Worm (Caenorhabditis elegans) whole organism, L4 larva: ENCODE measurements around the gene C25D7.10.

ENCODE experiments used
- F26F4.8 ChIP-seq: fragments of 200-800 bp; sonication (Bioruptor generic); conservative IDR thresholded peaks from 2 replicates; pipeline ENCODE4 v1.3.6; 2022; ENCODE audit warnings: missing genetic modification characterization, missing compliant biosample characterization
- F44E2.7 ChIP-seq: fragments of 200-800 bp; sonication (Bioruptor generic); IDR thresholded peaks from 2 replicates; pipeline ENCODE4 v2.1.2; 2022; ENCODE audit warnings: missing genetic modification characterization, missing compliant biosample characterization
- F49E8.2 ChIP-seq: sonication (generic microtip); optimal IDR thresholded peaks from 2 replicates; lab custom pipeline; 2016; ENCODE audit warnings: missing compliant biosample characterization, mild to moderate bottlenecking, missing genetic modification characterization, borderline replicate concordance
- Y105C5A.15 ChIP-seq: fragments of 200-800 bp; sonication (Bioruptor generic); IDR thresholded peaks from 2 replicates; pipeline ENCODE4 v1.3.6; 2022; ENCODE audit warnings: missing genetic modification characterization, missing compliant biosample characterization
- Y48G9A.11 ChIP-seq: fragments of 200-800 bp; sonication (Bioruptor generic); IDR thresholded peaks from 2 replicates; pipeline ENCODE4 v1.3.6; 2022; ENCODE audit warnings: missing genetic modification reagents, missing genetic modification characterization, missing compliant biosample characterization
- ZK337.2 ChIP-seq: fragments of 200-800 bp; sonication (Bioruptor generic); IDR thresholded peaks from 2 replicates; pipeline ENCODE4 v1.3.6; 2022; ENCODE audit warnings: missing genetic modification reagents, missing genetic modification characterization, missing compliant biosample characterization
- ZK546.5 ChIP-seq, 2 experiments: sonication (generic microtip); optimal IDR thresholded peaks; 2 replicates each; lab custom pipeline; 2017; ENCODE audit warnings: missing biosample characterization in 2 of 2, missing genetic modification characterization in 2 of 2
- ceh-28 ChIP-seq: fragments of 150-350 bp; optimal IDR thresholded peaks from 2 replicates; lab custom pipeline; 2014; ENCODE audit warnings: missing biosample characterization, missing genetic modification reagents, missing genetic modification characterization
- ceh-32 ChIP-seq: sonication (generic microtip); optimal IDR thresholded peaks from 2 replicates; lab custom pipeline; 2016; ENCODE audit warnings: mild to moderate bottlenecking, missing genetic modification characterization, missing compliant biosample characterization; ENCODE audit not compliant: poor library complexity
- ceh-44 ChIP-seq: fragments of 200-800 bp; sonication (Bioruptor generic); IDR thresholded peaks from 2 replicates; pipeline ENCODE4 v1.3.6; 2022; ENCODE audit warnings: missing genetic modification reagents, missing genetic modification characterization, missing compliant biosample characterization
- ceh-62 ChIP-seq: sonication (generic microtip); optimal IDR thresholded peaks from 2 replicates; lab custom pipeline; 2017; ENCODE audit warnings: missing biosample characterization, missing genetic modification characterization
- ceh-82 ChIP-seq: sonication (generic microtip); optimal IDR thresholded peaks from 2 replicates; lab custom pipeline; 2017; ENCODE audit warnings: missing biosample characterization, missing genetic modification characterization
- dmd-8 ChIP-seq: fragments of 200-800 bp; sonication (Bioruptor generic); IDR thresholded peaks from 2 replicates; pipeline ENCODE4 v1.3.6; 2022; ENCODE audit warnings: missing genetic modification characterization, missing compliant biosample characterization
- dpl-1 ChIP-seq: fragments of 150-350 bp; optimal IDR thresholded peaks from 2 replicates; lab custom pipeline; 2014; ENCODE audit warnings: missing biosample characterization, missing genetic modification reagents, missing genetic modification characterization
- egl-27 ChIP-seq: sonication (generic microtip); optimal IDR thresholded peaks from 3 replicates; lab custom pipeline; 2017; ENCODE audit warnings: missing biosample characterization, missing genetic modification reagents, missing genetic modification characterization
- egl-43 ChIP-seq: fragments of 200-800 bp; sonication (Bioruptor generic); IDR thresholded peaks from 2 replicates; pipeline ENCODE4 v1.3.6; 2022; ENCODE audit warnings: missing genetic modification reagents, missing genetic modification characterization, missing compliant biosample characterization
- fkh-10 ChIP-seq: fragments of 150-350 bp; optimal IDR thresholded peaks from 2 replicates; lab custom pipeline; 2014; ENCODE audit warnings: missing biosample characterization, missing genetic modification reagents, missing genetic modification characterization
- lim-7 ChIP-seq: fragments of 200-800 bp; sonication (Bioruptor generic); IDR thresholded peaks from 2 replicates; pipeline ENCODE4 v1.3.6; 2022; ENCODE audit warnings: missing genetic modification characterization, missing compliant biosample characterization
- lin-1 ChIP-seq: fragments of 200-800 bp; sonication (Bioruptor generic); IDR thresholded peaks from 2 replicates; pipeline ENCODE4 v1.3.6; 2022; ENCODE audit warnings: missing genetic modification reagents, missing genetic modification characterization, missing compliant biosample characterization
- lin-13 ChIP-seq: fragments of 150-350 bp; optimal IDR thresholded peaks from 2 replicates; lab custom pipeline; 2014; ENCODE audit warnings: missing biosample characterization, missing genetic modification reagents, missing genetic modification characterization
- lin-15B ChIP-seq: fragments of 150-350 bp; sonication (generic microtip); optimal IDR thresholded peaks from 3 replicates; lab custom pipeline; 2014; ENCODE audit warnings: missing biosample characterization, missing genetic modification characterization
- lin-29 ChIP-seq: fragments of 200-800 bp; sonication (Bioruptor generic); IDR thresholded peaks from 2 replicates; pipeline ENCODE4 v1.3.6; 2022; ENCODE audit warnings: missing genetic modification reagents, missing genetic modification characterization, missing compliant biosample characterization
- lin-39 ChIP-seq: fragments of 150-350 bp; optimal IDR thresholded peaks from 2 replicates; lab custom pipeline; 2014; ENCODE audit warnings: missing biosample characterization, missing genetic modification reagents, missing genetic modification characterization
- lir-3 ChIP-seq: sonication (generic microtip); optimal IDR thresholded peaks from 2 replicates; lab custom pipeline; 2016; ENCODE audit warnings: mild to moderate bottlenecking, missing genetic modification characterization, missing compliant biosample characterization
- lsy-2 ChIP-seq, 2 experiments: fragments of 150-350 bp in 1 of 2; sonication (generic microtip) in 1 of 2; optimal IDR thresholded peaks; 2 replicates each; lab custom pipeline; 2014 to 2017; ENCODE audit warnings: missing biosample characterization in 2 of 2, missing genetic modification characterization in 2 of 2
- madf-5 ChIP-seq, 2 experiments: fragments of 200-800 bp; sonication (Bioruptor generic); IDR thresholded peaks; 2 replicates each; pipeline ENCODE4 v1.3.6; 2022; ENCODE audit warnings: missing compliant biosample characterization in 2 of 2, missing genetic modification characterization in 2 of 2
- mdl-1 ChIP-seq, 2 experiments: fragments of 150-350 bp in 1 of 2; sonication (generic microtip) in 1 of 2; optimal IDR thresholded peaks; 2 replicates each; lab custom pipeline; 2014 to 2017; ENCODE audit warnings: missing biosample characterization in 2 of 2, missing genetic modification characterization in 2 of 2
- mdt-29 ChIP-seq: fragments of 200-800 bp; sonication (Bioruptor generic); IDR thresholded peaks from 2 replicates; pipeline ENCODE4 v1.3.6; 2022; ENCODE audit warnings: missing genetic modification reagents, missing genetic modification characterization, missing compliant biosample characterization
- mxl-2 ChIP-seq: fragments of 200-800 bp; sonication (Bioruptor generic); conservative IDR thresholded peaks from 2 replicates; pipeline ENCODE4 v1.3.6; 2022; ENCODE audit warnings: missing genetic modification reagents, missing genetic modification characterization, missing compliant biosample characterization
- nhr-102 ChIP-seq: sonication (generic microtip); optimal IDR thresholded peaks from 2 replicates; lab custom pipeline; 2016; ENCODE audit warnings: mild to moderate bottlenecking, missing genetic modification characterization, moderate library complexity, missing compliant biosample characterization
- nhr-11 ChIP-seq: fragments of 150-350 bp; optimal IDR thresholded peaks from 2 replicates; lab custom pipeline; 2014; ENCODE audit warnings: missing biosample characterization, missing genetic modification characterization
- nhr-111 ChIP-seq: fragments of 200-800 bp; sonication (Bioruptor generic); optimal IDR thresholded peaks from 2 replicates; lab custom pipeline; 2018; ENCODE audit warnings: mild to moderate bottlenecking, missing genetic modification characterization, missing compliant biosample characterization
- nhr-237 ChIP-seq: sonication (generic microtip); optimal IDR thresholded peaks from 2 replicates; lab custom pipeline; 2017; ENCODE audit warnings: missing biosample characterization, missing genetic modification characterization
- nhr-48 ChIP-seq: sonication (generic microtip); optimal IDR thresholded peaks from 2 replicates; lab custom pipeline; 2016; ENCODE audit warnings: mild to moderate bottlenecking, missing genetic modification characterization, missing compliant biosample characterization
- nhr-6 ChIP-seq: fragments of 150-350 bp; optimal IDR thresholded peaks from 2 replicates; lab custom pipeline; 2014; ENCODE audit warnings: missing biosample characterization, missing genetic modification characterization
- nhr-77 ChIP-seq: fragments of 150-350 bp; optimal IDR thresholded peaks from 2 replicates; lab custom pipeline; 2014; ENCODE audit warnings: missing biosample characterization, missing genetic modification characterization
- pha-4 ChIP-seq, 2 experiments: fragments of 150-350 bp in 1 of 2; fragments of 200-800 bp in 1 of 2; sonication (Bioruptor generic) in 1 of 2; IDR thresholded peaks in 1 of 2; optimal IDR thresholded peaks in 1 of 2; 2 replicates each; pipeline versions ENCODE4 v1.3.6 to Lab custom; 2014 to 2022; ENCODE audit warnings: missing genetic modification characterization in 2 of 2, missing genetic modification reagents in 2 of 2, missing biosample characterization in 1 of 2, missing compliant biosample characterization in 1 of 2
- php-3 ChIP-seq: fragments of 200-800 bp; sonication (Bioruptor generic); IDR thresholded peaks from 2 replicates; pipeline ENCODE4 v1.3.6; 2022; ENCODE audit warnings: missing genetic modification reagents, missing genetic modification characterization, missing compliant biosample characterization
- rbr-2 ChIP-seq: sonication (generic microtip); optimal IDR thresholded peaks from 2 replicates; lab custom pipeline; 2016; ENCODE audit warnings: missing genotype, missing genetic modification characterization, missing compliant biosample characterization
- saeg-2 ChIP-seq: fragments of 200-800 bp; sonication (Bioruptor generic); IDR thresholded peaks from 2 replicates; pipeline ENCODE4 v1.3.6; 2022; ENCODE audit warnings: missing genetic modification reagents, missing genetic modification characterization, missing compliant biosample characterization
- skn-1 ChIP-seq: fragments of 150-350 bp; optimal IDR thresholded peaks from 2 replicates; lab custom pipeline; 2014; ENCODE audit warnings: missing biosample characterization, missing genetic modification characterization
- snpc-1.2 ChIP-seq: fragments of 200-800 bp; sonication (Bioruptor generic); IDR thresholded peaks from 2 replicates; pipeline ENCODE4 v1.3.6; 2022; ENCODE audit warnings: missing genetic modification reagents, missing genetic modification characterization, missing compliant biosample characterization
- snpc-4 ChIP-seq: fragments of 150-350 bp; optimal IDR thresholded peaks from 2 replicates; lab custom pipeline; 2014; ENCODE audit warnings: missing biosample characterization, missing genetic modification characterization
- spr-1 ChIP-seq: sonication (generic microtip); optimal IDR thresholded peaks from 2 replicates; lab custom pipeline; 2016; ENCODE audit warnings: mild to moderate bottlenecking, missing genetic modification characterization, missing compliant biosample characterization
- tag-97 ChIP-seq: fragments of 200-800 bp; sonication (Bioruptor generic); IDR thresholded peaks from 2 replicates; pipeline ENCODE4 v1.3.6; 2022; ENCODE audit warnings: missing genetic modification characterization, missing compliant biosample characterization
- unc-39 ChIP-seq: sonication (generic microtip); optimal IDR thresholded peaks from 2 replicates; lab custom pipeline; 2017; ENCODE audit warnings: missing biosample characterization, missing genetic modification characterization
- zag-1 ChIP-seq: fragments of 150-350 bp; optimal IDR thresholded peaks from 2 replicates; lab custom pipeline; 2014; ENCODE audit warnings: missing biosample characterization, missing genetic modification characterization
- zfp-2 ChIP-seq: sonication (generic microtip); optimal IDR thresholded peaks from 2 replicates; lab custom pipeline; 2016; ENCODE audit warnings: mild to moderate bottlenecking, missing genetic modification characterization, missing compliant biosample characterization
- zfp-3 ChIP-seq: fragments of 200-800 bp; sonication (Bioruptor generic); conservative IDR thresholded peaks from 2 replicates; pipeline ENCODE4 v1.3.6; 2022; ENCODE audit warnings: missing genetic modification reagents, missing genetic modification characterization, missing compliant biosample characterization
- zip-11 ChIP-seq: fragments of 200-800 bp; sonication (Bioruptor generic); IDR thresholded peaks from 2 replicates; pipeline ENCODE4 v1.3.6; 2022; ENCODE audit warnings: missing genetic modification characterization, missing compliant biosample characterization
- zip-2 ChIP-seq: fragments of 150-350 bp; optimal IDR thresholded peaks from 2 replicates; lab custom pipeline; 2014; ENCODE audit warnings: missing biosample characterization, missing genetic modification characterization
- ztf-11 ChIP-seq: fragments of 150-350 bp; optimal IDR thresholded peaks from 2 replicates; lab custom pipeline; 2014; ENCODE audit warnings: missing biosample characterization, missing genetic modification characterization

The C25D7.10 gene

DNA sequence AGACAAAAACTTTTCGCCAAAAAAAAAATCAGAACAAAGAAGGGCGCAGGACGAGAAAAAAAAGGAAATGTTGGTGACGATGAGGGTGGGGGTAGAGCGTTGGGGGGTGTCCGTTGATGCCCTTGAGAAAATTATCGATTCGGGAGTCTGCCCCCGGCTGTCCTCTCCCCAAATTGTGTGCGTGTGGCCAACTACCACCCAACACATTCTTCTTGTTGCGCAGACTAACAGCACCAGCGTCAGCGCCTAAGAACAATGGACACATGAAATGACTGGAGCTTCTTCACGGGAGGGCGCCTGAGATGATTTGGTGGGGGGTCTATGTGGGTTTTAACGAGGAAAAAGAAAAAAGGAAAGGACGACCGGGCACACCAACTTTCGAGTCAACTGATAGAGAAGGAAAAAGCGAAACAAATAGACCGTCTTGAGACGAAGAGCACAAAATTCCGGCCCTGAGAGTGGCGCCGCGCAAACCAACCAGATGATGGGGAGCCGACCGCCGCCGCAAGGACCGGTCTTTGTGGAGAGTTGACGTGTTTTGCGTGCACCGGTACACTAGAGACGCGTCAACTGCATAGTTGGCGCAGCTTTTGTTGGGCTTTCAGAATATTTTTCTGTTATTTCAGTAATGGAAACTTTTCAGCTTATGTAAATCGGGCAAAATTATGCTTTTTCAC is 2.1 kb upstream of the C25D7.10 start, which contains the start of gene C25D7.9 (continued):
- TF ChIP-seq ZK546.5 (tag; optimal IDR thresholded peaks at IDR 0.05; lab: Kevin White, UChicago): no peak
- TF ChIP-seq snpc-1.2 (GFP tag; lab: Robert Waterston, UW): no peak
- no peak for TF ChIP-seq egl-27
- TF ChIP-seq lir-3 (tag; lab: Kevin White, UChicago): no peak
- no peak for TF ChIP-seq nhr-102 (tag; lab: Kevin White, UChicago)
- TF ChIP-seq ZK337.2 (GFP tag; lab: Robert Waterston, UW): no peak
- TF ChIP-seq snpc-4 (tag; lab: Kevin White, UChicago): no peak
- no peak for TF ChIP-seq zip-11
- TF ChIP-seq mdt-29 (GFP tag; lab: Robert Waterston, UW): no peak
- peak; percentile 31 for TF ChIP-seq dpl-1 (GFP tag; lab: Kevin White, UChicago)
- TF ChIP-seq ztf-11 (tag; lab: Kevin White, UChicago): no peak
- no peak for TF ChIP-seq F26F4.8
- TF ChIP-seq ceh-32: no peak
- TF ChIP-seq nhr-11 (tag; lab: Kevin White, UChicago): no peak
- no peak for TF ChIP-seq mxl-2
- no peak for TF ChIP-seq Y105C5A.15 (GFP tag; lab: Robert Waterston, UW)
- no peak for TF ChIP-seq mdl-1 (tag; optimal IDR thresholded peaks at IDR 0.05; lab: Kevin White, UChicago)
- no peak for TF ChIP-seq pha-4 (GFP tag; IDR thresholded peaks at IDR 0.05; lab: Robert Waterston, UW)
- TF ChIP-seq pha-4 (tag; optimal IDR thresholded peaks at IDR 0.05; lab: Kevin White, UChicago): no peak
- no peak for TF ChIP-seq lin-39 (tag; lab: Kevin White, UChicago)
- TF ChIP-seq ceh-82 (tag; lab: Kevin White, UChicago): no peak
- TF ChIP-seq zip-2: no peak
- TF ChIP-seq rbr-2 (tag; lab: Kevin White, UChicago): peak; percentile 15
- no peak for TF ChIP-seq lin-29 (GFP tag; lab: Robert Waterston, UW)
- no peak for TF ChIP-seq skn-1
- no peak for TF ChIP-seq lin-15B
- 0 out of 2 replicates have a peak, but pooled peaks have one; percentile 34 for TF ChIP-seq egl-43
- peak; percentile 60 for TF ChIP-seq nhr-6
- no peak for TF ChIP-seq saeg-2 (GFP tag; lab: Robert Waterston, UW)
- TF ChIP-seq F49E8.2 (tag; lab: Kevin White, UChicago): no peak
- TF ChIP-seq tag-97 (GFP tag; lab: Robert Waterston, UW): no peak
- no peak for TF ChIP-seq ceh-62 (tag; lab: Kevin White, UChicago)
- TF ChIP-seq nhr-77 (tag; lab: Kevin White, UChicago): peak; percentile 16
- TF ChIP-seq zag-1 (tag; lab: Kevin White, UChicago): no peak
- no peak for TF ChIP-seq nhr-48 (tag; lab: Kevin White, UChicago)
- TF ChIP-seq madf-5 (GFP tag; IDR thresholded peaks at IDR 0.05; lab: Robert Waterston, UW): no peak
- TF ChIP-seq nhr-237 (tag; lab: Kevin White, UChicago): no peak
- no peak for TF ChIP-seq F44E2.7
- TF ChIP-seq Y48G9A.11 (GFP tag; lab: Robert Waterston, UW): no peak
- TF ChIP-seq lsy-2 (tag; optimal IDR thresholded peaks at IDR 0.05; lab: Kevin White, UChicago): peak in 1 of 2 experiments; percentile 28
- TF ChIP-seq lin-1 (GFP tag; lab: Robert Waterston, UW): no peak
- TF ChIP-seq php-3 (GFP tag; lab: Robert Waterston, UW): no peak
- no peak for TF ChIP-seq dmd-8 (GFP tag; lab: Robert Waterston, UW)
- TF ChIP-seq fkh-10 (GFP tag; lab: Kevin White, UChicago): no peak
- no peak for TF ChIP-seq ceh-28 (tag; lab: Kevin White, UChicago)
- no peak for TF ChIP-seq nhr-111 (GFP tag; lab: Kevin White, UChicago)
- no peak for TF ChIP-seq zfp-3 (GFP tag; lab: Robert Waterston, UW)
- TF ChIP-seq lin-13 (GFP tag; lab: Kevin White, UChicago): peak; percentile 10
- TF ChIP-seq ceh-44 (GFP tag; lab: Robert Waterston, UW): no peak
- TF ChIP-seq zfp-2 (tag; lab: Kevin White, UChicago): no peak
- TF ChIP-seq lim-7 (GFP tag; lab: Robert Waterston, UW): no peak
- TF ChIP-seq spr-1 (tag; lab: Kevin White, UChicago): no peak
- no peak for TF ChIP-seq unc-39 (tag; lab: Kevin White, UChicago)
